Fruit fly (Drosophila melanogaster): Measurements from ENCODE around the gene CG5188.

DNA sequence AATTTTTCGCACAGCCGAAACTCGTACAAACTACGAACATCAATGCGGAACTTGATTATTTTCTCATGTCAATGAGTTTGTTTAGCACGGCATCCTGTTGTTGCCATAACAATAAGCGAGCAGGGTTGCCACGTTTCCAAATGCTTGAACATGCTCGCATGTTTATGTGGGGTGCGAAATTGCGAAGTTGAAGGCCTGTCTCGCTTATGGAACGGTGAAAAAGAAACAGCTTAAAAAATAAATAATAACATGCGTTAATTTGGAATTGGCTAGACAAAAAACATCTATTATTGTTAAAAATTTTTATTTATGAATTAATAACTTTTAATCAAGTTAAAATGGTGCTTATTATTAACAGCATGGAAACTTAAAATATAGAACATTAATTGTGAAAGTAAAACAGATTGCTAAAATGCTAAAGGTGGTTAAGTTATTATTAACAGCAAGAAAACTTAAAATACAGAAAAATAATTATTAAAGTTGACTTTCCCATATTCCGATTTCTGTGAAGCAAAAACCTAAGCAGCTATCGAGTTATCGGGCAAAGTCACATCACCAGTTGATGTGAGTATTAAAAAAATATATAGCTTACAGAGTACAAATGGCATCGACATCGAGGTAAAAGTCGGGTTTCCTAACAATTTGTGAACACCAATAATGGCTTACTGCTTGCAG is 2.3 kb downstream of the CG5188 start, which contains the start of the genes Bug22 and TfIIB:
- no peak for TF ChIP-seq CG34367 (tag; optimal IDR thresholded peaks at IDR 0.05)
- TF ChIP-seq CG4496 (GFP tag; IDR thresholded peaks at IDR 0.05), result peak; percentile 61; the same call in 2 of the 3 replicates
- no peak for TF ChIP-seq EcR (GFP tag; optimal IDR thresholded peaks at IDR 0.05)
- peak; percentile 51 for TF ChIP-seq CG15710 (tag; optimal IDR thresholded peaks at IDR 0.05)
- TF ChIP-seq Snoo (tag; optimal IDR thresholded peaks at IDR 0.05), result peak; percentile 51
- TF ChIP-seq rn (GFP tag; IDR thresholded peaks at IDR 0.05), result 0 out of 2 replicates have a peak, but pooled peaks have one; percentile 29
- TF ChIP-seq CG10348 (GFP tag; IDR thresholded peaks at IDR 0.05), result no peak

Data from whole organism, pupa.